Worm (Caenorhabditis elegans): Measurements from ENCODE around the gene K02A6.2.
A peak's percentile ranks its signal among the peaks of the same experiment; 100 is the strongest.

Gene K02A6.2

ce11 chrX:8214424-8215115, 10.2 kb downstream of the K02A6.2 start, which contains the start of gene C47D2.1:
TSS of gene C47D2.1 (plus strand) at chrX:8215065.
- TF ChIP-seq ama-1 (optimal IDR thresholded peaks at IDR 0.05) (no peak), tbx-11 (GFP tag; IDR thresholded peaks at IDR 0.05) (no peak), hmg-4 (GFP tag; optimal IDR thresholded peaks at IDR 0.05) (no peak), sea-1 (GFP tag; conservative IDR thresholded peaks at IDR 0.05) (no peak), pes-1 (GFP tag; IDR thresholded peaks at IDR 0.05) (no peak), scrt-1 (GFP tag; IDR thresholded peaks at IDR 0.05) (no peak), ceh-13 (GFP tag; optimal IDR thresholded peaks at IDR 0.05) (no peak), aly-1 (tag; optimal IDR thresholded peaks at IDR 0.05) (no peak), F13C5.2 (tag; optimal IDR thresholded peaks at IDR 0.05) (no peak), ceh-36 (tag; optimal IDR thresholded peaks at IDR 0.05) (no peak), ets-7 (tag; optimal IDR thresholded peaks at IDR 0.05) (no peak), hmbx-1 (tag; optimal IDR thresholded peaks at IDR 0.05) (no peak), B0310.2 (tag; optimal IDR thresholded peaks at IDR 0.05) (no peak)

ce11 chrX:8210999-8211398, 13.8 kb downstream of the K02A6.2 start, which contains the start of gene cdd-1:
TSS of gene cdd-1 (minus strand) at chrX:8211149.
- TF ChIP-seq flt-1 (GFP tag; IDR thresholded peaks at IDR 0.05) (no peak), hmg-4 (GFP tag; optimal IDR thresholded peaks at IDR 0.05) (no peak), ceh-36 (tag; optimal IDR thresholded peaks at IDR 0.05) (no peak), ceh-13 (GFP tag; optimal IDR thresholded peaks at IDR 0.05) (no peak), scrt-1 (GFP tag; IDR thresholded peaks at IDR 0.05) (no peak), F13C5.2 (tag; optimal IDR thresholded peaks at IDR 0.05) (no peak), tbx-37 (GFP tag; conservative IDR thresholded peaks at IDR 0.05) (no peak), tra-4 (tag; optimal IDR thresholded peaks at IDR 0.05) (no peak), pes-1 (GFP tag; IDR thresholded peaks at IDR 0.05) (no peak), aly-1 (tag; optimal IDR thresholded peaks at IDR 0.05) (no peak), sea-1 (GFP tag; conservative IDR thresholded peaks at IDR 0.05) (no peak), hnd-1 (tag; optimal IDR thresholded peaks at IDR 0.05) (no peak), hmbx-1 (tag; optimal IDR thresholded peaks at IDR 0.05) (no peak), B0310.2 (tag; optimal IDR thresholded peaks at IDR 0.05) (no peak), ets-7 (tag; optimal IDR thresholded peaks at IDR 0.05) (no peak)

ce11 chrX:8205919-8206318, 18.9 kb downstream of the K02A6.2 start:
- TF ChIP-seq ceh-13 (GFP tag; optimal IDR thresholded peaks at IDR 0.05), result no peak
- TF ChIP-seq F13C5.2 (tag; optimal IDR thresholded peaks at IDR 0.05), result peak; percentile 29

- TF ChIP-seq sea-1 (GFP tag; conservative IDR thresholded peaks at IDR 0.05) (no peak), F13C5.2 (tag; optimal IDR thresholded peaks at IDR 0.05) (no peak), pes-1 (GFP tag; IDR thresholded peaks at IDR 0.05) (no peak), tbx-37 (GFP tag; conservative IDR thresholded peaks at IDR 0.05) (no peak), tra-4 (tag; optimal IDR thresholded peaks at IDR 0.05) (no peak), scrt-1 (GFP tag; IDR thresholded peaks at IDR 0.05) (no peak), hmg-4 (GFP tag; optimal IDR thresholded peaks at IDR 0.05) (no peak), hnd-1 (tag; optimal IDR thresholded peaks at IDR 0.05) (no peak), hmbx-1 (tag; optimal IDR thresholded peaks at IDR 0.05) (no peak), ama-1 (optimal IDR thresholded peaks at IDR 0.05) (no peak), aly-1 (tag; optimal IDR thresholded peaks at IDR 0.05) (no peak), ets-7 (tag; optimal IDR thresholded peaks at IDR 0.05) (no peak), B0310.2 (tag; optimal IDR thresholded peaks at IDR 0.05) (no peak), ceh-13 (GFP tag; optimal IDR thresholded peaks at IDR 0.05) (no peak), ceh-36 (tag; optimal IDR thresholded peaks at IDR 0.05) (no peak), flt-1 (GFP tag; IDR thresholded peaks at IDR 0.05) (no peak), tbx-11 (GFP tag; IDR thresholded peaks at IDR 0.05) (no peak)
These were observed 20.3 kb downstream of the K02A6.2 start for ce11 chrX:8204475-8204874.

ce11 chrX:8203684-8204083, 21.1 kb downstream of the K02A6.2 start, which contains the start of gene C17H11.6:
TSS of gene C17H11.6 (minus strand) at chrX:8203784.
- TF ChIP-seq ama-1 (optimal IDR thresholded peaks at IDR 0.05), result no peak
- no peak for TF ChIP-seq B0310.2 (tag; optimal IDR thresholded peaks at IDR 0.05)
- no peak for TF ChIP-seq flt-1 (GFP tag; IDR thresholded peaks at IDR 0.05)
- no peak for TF ChIP-seq aly-1 (tag; optimal IDR thresholded peaks at IDR 0.05)
- TF ChIP-seq sea-1 (GFP tag; conservative IDR thresholded peaks at IDR 0.05), result no peak
- no peak for TF ChIP-seq tbx-37 (GFP tag; conservative IDR thresholded peaks at IDR 0.05)
- TF ChIP-seq tra-4 (tag; optimal IDR thresholded peaks at IDR 0.05), result no peak
- TF ChIP-seq pes-1 (GFP tag; IDR thresholded peaks at IDR 0.05), result no peak
- no peak for TF ChIP-seq ceh-36 (tag; optimal IDR thresholded peaks at IDR 0.05)
- no peak for TF ChIP-seq hnd-1 (tag; optimal IDR thresholded peaks at IDR 0.05)
- TF ChIP-seq ceh-13 (GFP tag; optimal IDR thresholded peaks at IDR 0.05), result no peak
- no peak for TF ChIP-seq tbx-11 (GFP tag; IDR thresholded peaks at IDR 0.05)
- no peak for TF ChIP-seq F13C5.2 (tag; optimal IDR thresholded peaks at IDR 0.05)
- no peak for TF ChIP-seq scrt-1 (GFP tag; IDR thresholded peaks at IDR 0.05)
- TF ChIP-seq hmbx-1 (tag; optimal IDR thresholded peaks at IDR 0.05), result no peak
- TF ChIP-seq hmg-4 (GFP tag; optimal IDR thresholded peaks at IDR 0.05), result no peak
- no peak for TF ChIP-seq ets-7 (tag; optimal IDR thresholded peaks at IDR 0.05)

ce11 chrX:8201210-8201609, 23.6 kb downstream of the K02A6.2 start:
- TF ChIP-seq flt-1 (GFP tag; IDR thresholded peaks at IDR 0.05) (0 out of 2 replicates have a peak, but pooled peaks have one; percentile 7), pes-1 (GFP tag; IDR thresholded peaks at IDR 0.05) (no peak), hmbx-1 (tag; optimal IDR thresholded peaks at IDR 0.05) (no peak), ceh-13 (GFP tag; optimal IDR thresholded peaks at IDR 0.05) (no peak), hmg-4 (GFP tag; optimal IDR thresholded peaks at IDR 0.05) (peak; percentile 74), scrt-1 (GFP tag; IDR thresholded peaks at IDR 0.05) (no peak), ets-7 (tag; optimal IDR thresholded peaks at IDR 0.05) (no peak), F13C5.2 (tag; optimal IDR thresholded peaks at IDR 0.05) (peak; percentile 26), tra-4 (tag; optimal IDR thresholded peaks at IDR 0.05) (no peak), ceh-36 (tag; optimal IDR thresholded peaks at IDR 0.05) (no peak)

- TF ChIP-seq tbx-37 (GFP tag; conservative IDR thresholded peaks at IDR 0.05) (no peak), hmg-4 (GFP tag; optimal IDR thresholded peaks at IDR 0.05) (no peak), scrt-1 (GFP tag; IDR thresholded peaks at IDR 0.05) (no peak), pes-1 (GFP tag; IDR thresholded peaks at IDR 0.05) (no peak), F13C5.2 (tag; optimal IDR thresholded peaks at IDR 0.05) (no peak), ets-7 (tag; optimal IDR thresholded peaks at IDR 0.05) (no peak)
These were observed 24.6 kb downstream of the K02A6.2 start for ce11 chrX:8200206-8200605.

All from whole organism, early embryonic.